Fruit fly (Drosophila melanogaster) whole organism, pupa: ENCODE measurements around the gene Tyler.
A peak's percentile ranks its signal among the peaks of the same experiment; 100 is the strongest.

ENCODE experiments used
- CG12605 ChIP-seq: fragments of 200-800 bp; sonication (Bioruptor generic); IDR thresholded peaks from 2 replicates; pipeline ENCODE4 v1.3.6; 2022; ENCODE audit warnings: missing biosample characterization, missing genetic modification characterization
- CG13204 ChIP-seq: fragments of 200-800 bp; sonication (Bioruptor generic); optimal IDR thresholded peaks from 2 replicates; lab custom pipeline; 2018; ENCODE audit warnings: missing biosample characterization, mild to moderate bottlenecking, missing genetic modification characterization, moderate library complexity
- CG14655 ChIP-seq: fragments of 200-800 bp; sonication (Bioruptor generic); optimal IDR thresholded peaks from 3 replicates; lab custom pipeline; 2017; ENCODE audit warnings: mild to moderate bottlenecking, missing biosample characterization, missing genetic modification reagents, missing genetic modification characterization
- CG15710 ChIP-seq: fragments of 200-800 bp; sonication (Bioruptor generic); optimal IDR thresholded peaks from 2 replicates; lab custom pipeline; 2018; ENCODE audit warnings: missing biosample characterization, mild to moderate bottlenecking, missing genetic modification characterization, moderate library complexity
- CG34367 ChIP-seq: fragments of 200-800 bp; sonication (Bioruptor generic); optimal IDR thresholded peaks from 2 replicates; lab custom pipeline; 2018; ENCODE audit warnings: missing biosample characterization, mild to moderate bottlenecking, missing genetic modification characterization
- D1 ChIP-seq: fragments of 200-800 bp; sonication (Bioruptor generic); optimal IDR thresholded peaks from 2 replicates; lab custom pipeline; 2018; ENCODE audit warnings: missing biosample characterization, mild to moderate bottlenecking, missing genetic modification characterization, moderate library complexity
- EcR ChIP-seq: fragments of 200-800 bp; sonication (Bioruptor generic); optimal IDR thresholded peaks from 3 replicates; lab custom pipeline; 2019; ENCODE audit warnings: missing biosample characterization, missing genetic modification characterization, mild to moderate bottlenecking, moderate library complexity, missing genetic modification reagents
- Pif1B ChIP-seq: fragments of 200-800 bp; sonication (Bioruptor generic); optimal IDR thresholded peaks from 3 replicates; lab custom pipeline; 2016; ENCODE audit warnings: missing biosample characterization, missing genetic modification characterization
- fd96Ca ChIP-seq: fragments of 200-800 bp; sonication (Bioruptor generic); IDR thresholded peaks from 3 replicates; pipeline ENCODE4 v1.3.6; 2022; ENCODE audit warnings: missing biosample characterization, missing genetic modification characterization
- rn ChIP-seq: fragments of 200-800 bp; sonication (Bioruptor generic); IDR thresholded peaks from 2 replicates; pipeline ENCODE4 v1.3.6; 2022; ENCODE audit warnings: missing biosample characterization, missing genetic modification characterization

dm6 chrX:19631365-19631832 is 20.1 kb downstream of the Tyler start:
- TF ChIP-seq fd96Ca (GFP tag; lab: Robert Waterston, UW) = 0 out of 3 replicates have a peak, but pooled peaks have one; percentile 29
- no peak for TF ChIP-seq D1 (tag; lab: Kevin White, UChicago)
- no peak for TF ChIP-seq CG14655 (GFP tag; lab: Kevin White, UChicago)
- TF ChIP-seq CG15710 (tag; lab: Kevin White, UChicago) = no peak
- peak; percentile 79 for TF ChIP-seq EcR
- peak; percentile 81 for TF ChIP-seq CG13204
- no peak for TF ChIP-seq CG34367 (tag; lab: Kevin White, UChicago)
- TF ChIP-seq rn (GFP tag; lab: Robert Waterston, UW) = no peak
- TF ChIP-seq Pif1B (GFP tag; lab: Kevin White, UChicago) = no peak
- TF ChIP-seq CG12605 (GFP tag; lab: Robert Waterston, UW) = peak; percentile 16; the same call in 1 of the 2 replicates
